Worm (Caenorhabditis elegans): ENCODE results near the gene C06E7.2.

- no peak for TF ChIP-seq lsy-2 (tag; optimal IDR thresholded peaks at IDR 0.05)
- TF ChIP-seq elt-1 (tag; optimal IDR thresholded peaks at IDR 0.05; ENCODE audit: borderline replicate concordance, insufficient read depth): no peak
These were observed 35.7 kb upstream of the C06E7.2 start for ce11 chrIV:5803510-5804013.
